Fruit fly (Drosophila melanogaster) whole organism: ENCODE results near the gene myd.

ENCODE experiments used
- EcR ChIP-seq, 2 experiments: fragments of >200 bp; optimal IDR thresholded peaks; 2 replicates each; lab custom pipeline; 2017; ENCODE audit warnings: missing biosample characterization in 2 of 2, missing genetic modification characterization in 2 of 2, missing genetic modification reagents in 2 of 2
- psq ChIP-seq: fragments of >200 bp; optimal IDR thresholded peaks from 2 replicates; lab custom pipeline; 2017
- usp ChIP-seq: fragments of >200 bp; optimal IDR thresholded peaks from 2 replicates; lab custom pipeline; 2017; ENCODE audit warnings: missing biosample characterization, missing genetic modification characterization, mixed read lengths

- TF ChIP-seq psq = no peak
- TF ChIP-seq EcR (GFP tag; optimal IDR thresholded peaks at IDR 0.05; lab: Kevin White, UChicago) = no peak
- no peak for TF ChIP-seq usp
These were observed 45.5 kb upstream of the myd start, which contains the start of gene Cyp12a4 for dm6 chr3R:19134957-19135356.
